Fruit fly (Drosophila melanogaster) whole organism, prepupa: ENCODE data around the gene CG31038.
A peak's percentile ranks its signal among the peaks of the same experiment; 100 is the strongest.

Source experiments
- CG10631 ChIP-seq: fragments of 200-800 bp; sonication (Bioruptor generic); optimal IDR thresholded peaks from 2 replicates; lab custom pipeline; 2016; ENCODE audit warnings: missing biosample characterization, missing genetic modification characterization
- CG11294 ChIP-seq: fragments of 200-800 bp; sonication (Bioruptor generic); IDR thresholded peaks from 2 replicates; pipeline ENCODE4 v1.3.6; 2022; ENCODE audit warnings: missing biosample characterization, missing genetic modification characterization
- CG11762 ChIP-seq: fragments of 200-800 bp; sonication (Bioruptor generic); optimal IDR thresholded peaks from 3 replicates; lab custom pipeline; 2016; ENCODE audit warnings: missing biosample characterization, missing genetic modification characterization; ENCODE audit not compliant: insufficient read depth
- CG11902 ChIP-seq: fragments of 200-800 bp; sonication (Bioruptor generic); optimal IDR thresholded peaks from 3 replicates; lab custom pipeline; 2016; ENCODE audit warnings: missing biosample characterization, missing genetic modification characterization
- CG15336 ChIP-seq: fragments of 200-800 bp; sonication (Bioruptor generic); IDR thresholded peaks from 2 replicates; pipeline ENCODE4 v1.3.6; 2022; ENCODE audit warnings: missing biosample characterization, missing genetic modification characterization
- CG16779 ChIP-seq: fragments of 200-800 bp; sonication (Bioruptor generic); optimal IDR thresholded peaks from 3 replicates; lab custom pipeline; 2017; ENCODE audit warnings: missing biosample characterization, mild to moderate bottlenecking, missing genetic modification characterization
- CG3032 ChIP-seq: fragments of 200-800 bp; optimal IDR thresholded peaks from 2 replicates; lab custom pipeline; 2019; ENCODE audit warnings: missing biosample characterization, mild to moderate bottlenecking, missing genetic modification characterization, moderate library complexity
- CG31627 ChIP-seq: fragments of 200-800 bp; sonication (Bioruptor generic); optimal IDR thresholded peaks from 3 replicates; lab custom pipeline; 2016; ENCODE audit warnings: missing biosample characterization, missing genetic modification characterization
- CG32006 ChIP-seq: fragments of 200-800 bp; sonication (Bioruptor generic); optimal IDR thresholded peaks from 3 replicates; lab custom pipeline; 2017; ENCODE audit warnings: missing biosample characterization, mild to moderate bottlenecking, missing genetic modification characterization
- CG34406 ChIP-seq: fragments of 200-800 bp; sonication (Bioruptor generic); optimal IDR thresholded peaks from 3 replicates; lab custom pipeline; 2016; ENCODE audit warnings: missing biosample characterization, missing genetic modification characterization
- CG3919 ChIP-seq: fragments of 200-800 bp; sonication (Bioruptor generic); optimal IDR thresholded peaks from 3 replicates; lab custom pipeline; 2016; ENCODE audit warnings: missing biosample characterization, missing genetic modification characterization
- CG6792 ChIP-seq: fragments of 200-800 bp; sonication (Bioruptor generic); optimal IDR thresholded peaks from 3 replicates; lab custom pipeline; 2016; ENCODE audit warnings: missing biosample characterization, missing genetic modification characterization
- CG6808 ChIP-seq: fragments of 200-800 bp; sonication (Bioruptor generic); optimal IDR thresholded peaks from 3 replicates; lab custom pipeline; 2017; ENCODE audit warnings: missing biosample characterization, missing genetic modification characterization, mild to moderate bottlenecking, moderate library complexity, missing genetic modification reagents
- CG6854 ChIP-seq: fragments of 200-800 bp; sonication (Bioruptor generic); optimal IDR thresholded peaks from 2 replicates; lab custom pipeline; 2017; ENCODE audit warnings: missing biosample characterization, mild to moderate bottlenecking, missing genetic modification characterization
- CG7368 ChIP-seq: fragments of 200-800 bp; sonication (Bioruptor generic); optimal IDR thresholded peaks from 3 replicates; lab custom pipeline; 2016; ENCODE audit warnings: missing biosample characterization, missing genetic modification characterization
- CG8119 ChIP-seq: fragments of 200-800 bp; sonication (Bioruptor generic); IDR thresholded peaks from 3 replicates; pipeline ENCODE4 v1.3.6; 2022; ENCODE audit warnings: missing biosample characterization, missing genetic modification characterization
- CG8319 ChIP-seq: fragments of 200-800 bp; sonication (Bioruptor generic); optimal IDR thresholded peaks from 3 replicates; lab custom pipeline; 2016; ENCODE audit warnings: missing biosample characterization, missing genetic modification characterization
- Eip78C ChIP-seq: fragments of 200-800 bp; sonication (Bioruptor generic); peaks from one replicate; lab custom pipeline; 2016; ENCODE audit warnings: missing biosample characterization, missing genetic modification characterization
- Eip93F ChIP-seq: fragments of 200-800 bp; sonication (Bioruptor generic); optimal IDR thresholded peaks from 2 replicates; lab custom pipeline; 2016; ENCODE audit warnings: missing biosample characterization, mild to moderate bottlenecking, missing genetic modification characterization
- Hr4 ChIP-seq: fragments of 200-800 bp; sonication (Bioruptor generic); optimal IDR thresholded peaks from 3 replicates; lab custom pipeline; 2016; ENCODE audit warnings: missing biosample characterization, missing genetic modification characterization
- Lpt ChIP-seq: fragments of 200-800 bp; sonication (Bioruptor generic); optimal IDR thresholded peaks from 3 replicates; lab custom pipeline; 2016; ENCODE audit warnings: missing biosample characterization, missing genetic modification characterization
- Met ChIP-seq: fragments of 200-800 bp; sonication (Bioruptor generic); optimal IDR thresholded peaks from 3 replicates; lab custom pipeline; 2016; ENCODE audit warnings: missing biosample characterization, missing genetic modification characterization
- OdsH ChIP-seq: fragments of 200-800 bp; sonication (Bioruptor generic); optimal IDR thresholded peaks from 3 replicates; lab custom pipeline; 2016; ENCODE audit warnings: missing biosample characterization, missing genetic modification characterization
- Sox14 ChIP-seq: fragments of 200-800 bp; sonication (Bioruptor generic); optimal IDR thresholded peaks from 3 replicates; lab custom pipeline; 2016; ENCODE audit warnings: missing biosample characterization, missing genetic modification characterization
- achi ChIP-seq: fragments of 200-800 bp; sonication (Bioruptor generic); optimal IDR thresholded peaks from 3 replicates; lab custom pipeline; 2016; ENCODE audit warnings: missing biosample characterization, missing genetic modification characterization
- acj6 ChIP-seq: fragments of 200-800 bp; sonication (Bioruptor generic); optimal IDR thresholded peaks from 3 replicates; lab custom pipeline; 2016; ENCODE audit warnings: missing biosample characterization, missing genetic modification characterization
- dac ChIP-seq: fragments of 200-800 bp; sonication (Bioruptor generic); optimal IDR thresholded peaks from 2 replicates; lab custom pipeline; 2017; ENCODE audit warnings: missing biosample characterization, mild to moderate bottlenecking, missing genetic modification characterization
- dsx ChIP-seq: fragments of 200-800 bp; optimal IDR thresholded peaks from 3 replicates; lab custom pipeline; 2019; ENCODE audit warnings: missing biosample characterization, mild to moderate bottlenecking, missing genetic modification characterization, moderate library complexity; ENCODE audit not compliant: poor library complexity, severe bottlenecking
- esn ChIP-seq: fragments of 200-800 bp; sonication (Bioruptor generic); optimal IDR thresholded peaks from 2 replicates; lab custom pipeline; 2016; ENCODE audit warnings: missing biosample characterization, mild to moderate bottlenecking, missing genetic modification characterization, moderate library complexity
- fd59A ChIP-seq: fragments of 200-800 bp; sonication (Bioruptor generic); optimal IDR thresholded peaks from 2 replicates; lab custom pipeline; 2017; ENCODE audit warnings: missing biosample characterization, mild to moderate bottlenecking, missing genetic modification characterization, missing genetic modification reagents
- fd85E ChIP-seq: fragments of 200-800 bp; sonication (Bioruptor generic); optimal IDR thresholded peaks from 3 replicates; lab custom pipeline; 2016; ENCODE audit warnings: missing biosample characterization, missing genetic modification characterization
- fkh ChIP-seq: fragments of 200-800 bp; sonication (Bioruptor generic); optimal IDR thresholded peaks from 3 replicates; lab custom pipeline; 2017; ENCODE audit warnings: missing biosample characterization, mild to moderate bottlenecking, missing genetic modification characterization, moderate library complexity
- net ChIP-seq: fragments of 200-800 bp; sonication (Bioruptor generic); optimal IDR thresholded peaks from 3 replicates; lab custom pipeline; 2016; ENCODE audit warnings: missing biosample characterization, missing genetic modification characterization
- pdm3 ChIP-seq: fragments of 200-800 bp; sonication (Bioruptor generic); optimal IDR thresholded peaks from 3 replicates; lab custom pipeline; 2016; ENCODE audit warnings: missing biosample characterization, missing genetic modification characterization
- ss ChIP-seq, 2 experiments: fragments of 200-800 bp; sonication (Bioruptor generic); optimal IDR thresholded peaks; 2 replicates in 1 of 2; 3 replicates in 1 of 2; lab custom pipeline; 2017 to 2018; ENCODE audit warnings: mild to moderate bottlenecking in 2 of 2, missing biosample characterization in 2 of 2, missing genetic modification characterization in 2 of 2, moderate library complexity in 1 of 2
- vri ChIP-seq: fragments of 200-800 bp; sonication (Bioruptor generic); optimal IDR thresholded peaks from 3 replicates; lab custom pipeline; 2016; ENCODE audit warnings: missing biosample characterization, mild to moderate bottlenecking, missing genetic modification characterization

The CG31038 gene

dm6 chr3R:29861432-29862249 is 15.2 kb upstream of the CG31038 start, which contains the start of the genes CG15514 and RpS8 (continued):
- TF ChIP-seq CG8119 (GFP tag; lab: Robert Waterston, UW) (0 out of 3 replicates have a peak, but pooled peaks have one; percentile 30), CG7368 (no peak), CG15336 (GFP tag; lab: Robert Waterston, UW) (peak; percentile 34; the same call in 1 of the 2 replicates), Hr4 (no peak), Eip78C (GFP tag; lab: Kevin White, UChicago) (peak; percentile 79), Lpt (GFP tag; lab: Kevin White, UChicago) (peak; percentile 6), CG3919 (GFP tag; lab: Kevin White, UChicago) (peak; percentile 23), CG8319 (GFP tag; lab: Kevin White, UChicago) (no peak), Eip93F (GFP tag; lab: Kevin White, UChicago) (no peak), CG6808 (GFP tag; lab: Kevin White, UChicago) (no peak), vri (GFP tag; lab: Kevin White, UChicago) (no peak), CG6854 (GFP tag; lab: Kevin White, UChicago) (peak; percentile 49), CG10631 (GFP tag; lab: Kevin White, UChicago) (no peak)

- TF ChIP-seq CG6808 (GFP tag; lab: Kevin White, UChicago) (no peak), dac (GFP tag; lab: Kevin White, UChicago) (no peak), OdsH (GFP tag; lab: Kevin White, UChicago) (no peak), Met (no peak), Hr4 (no peak)
Observed at dm6 chr3R:29862795-29863194, 14.1 kb upstream of the CG31038 start.

dm6 chr3R:29866706-29867105 is 10.2 kb upstream of the CG31038 start:
- TF ChIP-seq OdsH (GFP tag; lab: Kevin White, UChicago): no peak
- TF ChIP-seq fkh (GFP tag; lab: Kevin White, UChicago): peak; percentile 42
- TF ChIP-seq, all 60 proteins: peak for 1

dm6 chr3R:29867470-29867869 is 9.4 kb upstream of the CG31038 start:
- no peak for TF ChIP-seq CG11294 (GFP tag; lab: Robert Waterston, UW)
- no peak for TF ChIP-seq Lpt (GFP tag; lab: Kevin White, UChicago)
- peak; percentile 51 for TF ChIP-seq Sox14 (GFP tag; lab: Kevin White, UChicago)
- no peak for TF ChIP-seq achi (GFP tag; lab: Kevin White, UChicago)
- no peak for TF ChIP-seq Eip78C (GFP tag; lab: Kevin White, UChicago)
- no peak for TF ChIP-seq pdm3 (GFP tag; lab: Kevin White, UChicago)
- no peak for TF ChIP-seq CG32006 (GFP tag; lab: Kevin White, UChicago)

dm6 chr3R:29867895-29868294 is 9.0 kb upstream of the CG31038 start:
- TF ChIP-seq ss (GFP tag; optimal IDR thresholded peaks at IDR 0.05; lab: Kevin White, UChicago) (no peak), Eip78C (GFP tag; lab: Kevin White, UChicago) (peak; percentile 24), acj6 (GFP tag; lab: Kevin White, UChicago) (no peak), esn (no peak), fd85E (GFP tag; lab: Kevin White, UChicago) (no peak), dsx (peak; percentile 41), net (GFP tag; lab: Kevin White, UChicago) (no peak)
- TF ChIP-seq, all 60 proteins: peak for 2

- TF ChIP-seq vri (GFP tag; lab: Kevin White, UChicago) (peak; percentile 45), fd59A (no peak), CG34406 (GFP tag; lab: Kevin White, UChicago) (no peak), Sox14 (GFP tag; lab: Kevin White, UChicago) (peak; percentile 68), CG11294 (GFP tag; lab: Robert Waterston, UW) (no peak), CG16779 (tag; lab: Kevin White, UChicago) (no peak), fkh (GFP tag; lab: Kevin White, UChicago) (peak; percentile 70), CG7368 (no peak), CG11902 (GFP tag; lab: Kevin White, UChicago) (no peak), CG3032 (peak; percentile 36), CG31627 (GFP tag; lab: Kevin White, UChicago) (peak; percentile 31), dsx (peak; percentile 41), Eip78C (GFP tag; lab: Kevin White, UChicago) (peak; percentile 73), CG32006 (GFP tag; lab: Kevin White, UChicago) (no peak), CG11762 (GFP tag; lab: Kevin White, UChicago) (no peak), Eip93F (GFP tag; lab: Kevin White, UChicago) (peak; percentile 72), CG10631 (GFP tag; lab: Kevin White, UChicago) (peak; percentile 12), acj6 (GFP tag; lab: Kevin White, UChicago) (no peak), fd85E (GFP tag; lab: Kevin White, UChicago) (no peak), CG6792 (GFP tag; lab: Kevin White, UChicago) (peak; percentile 27), Hr4 (no peak)
Observed at dm6 chr3R:29868676-29869349, 8.0 kb upstream of the CG31038 start, which contains the start of gene Zip99C. Zip99C (minus strand) TSS chr3R:29868895.
